Worm (Caenorhabditis elegans): ENCODE measurements around the gene grp-1.

grp-1 gene

DNA sequence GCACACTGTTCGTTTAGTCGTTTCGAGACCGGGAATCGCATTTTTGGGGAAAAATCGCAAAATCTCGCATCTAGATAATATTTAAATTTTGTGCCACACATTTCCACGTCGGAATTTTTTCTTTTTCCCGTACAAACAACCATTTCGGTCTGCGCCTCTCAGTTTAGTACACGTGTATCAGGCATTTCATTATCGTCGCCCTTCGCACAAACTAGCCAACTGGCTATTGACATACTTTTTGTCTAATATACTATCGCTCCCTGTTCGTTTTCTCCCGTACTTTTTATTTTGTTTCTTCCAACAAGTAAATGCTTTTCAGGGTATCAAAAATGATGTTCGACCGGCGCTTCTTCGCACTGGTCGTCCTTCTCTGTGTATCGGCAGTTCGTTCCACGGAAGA, 47.8 kb downstream of the grp-1 start, which contains the start of gene C14B9.2:
TSS of gene C14B9.2 (plus strand) at position 320 of the 400 bp plus-strand sequence.
- no peak for TF ChIP-seq sup-37 (GFP tag; optimal IDR thresholded peaks at IDR 0.05)
- TF ChIP-seq xbp-1 (tag; optimal IDR thresholded peaks at IDR 0.05), result peak; percentile 50

DNA sequence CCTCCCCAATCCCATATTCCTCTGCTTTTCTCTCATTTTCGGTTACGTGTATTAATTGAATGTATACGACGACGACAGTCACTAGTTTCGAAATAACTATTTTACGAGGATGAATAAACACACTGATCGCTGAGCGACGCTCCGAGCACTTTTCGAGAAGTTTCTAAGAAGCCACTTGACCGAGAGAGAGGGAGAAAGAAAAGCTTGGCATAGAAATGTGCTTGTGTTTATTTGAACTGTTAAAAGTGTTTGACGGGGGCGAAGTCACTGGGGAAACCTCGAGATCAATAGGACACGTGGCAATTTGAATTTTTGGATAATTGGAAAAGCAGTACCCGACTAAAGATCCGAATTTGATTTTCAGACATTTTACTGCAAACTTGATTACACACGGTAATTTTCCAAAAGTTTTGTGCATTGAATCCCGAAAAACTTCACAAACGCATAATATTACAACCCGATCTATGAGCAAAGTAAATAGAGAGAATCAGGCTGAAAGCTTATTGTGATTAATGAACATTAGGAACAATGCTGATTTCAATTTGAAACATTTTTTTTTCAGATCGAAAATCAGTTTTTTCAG, 51.1 kb downstream of the grp-1 start:
- TF ChIP-seq alr-1 (tag; optimal IDR thresholded peaks at IDR 0.05; ENCODE audit: borderline replicate concordance) (no peak), sox-4 (tag; optimal IDR thresholded peaks at IDR 0.05) (no peak), ceh-90 (tag; optimal IDR thresholded peaks at IDR 0.05) (no peak), nhr-20 (tag; optimal IDR thresholded peaks at IDR 0.05) (peak; percentile 39), unc-30 (tag; optimal IDR thresholded peaks at IDR 0.05) (no peak), xbp-1 (tag; optimal IDR thresholded peaks at IDR 0.05) (no peak), elt-2 (tag; optimal IDR thresholded peaks at IDR 0.05) (no peak), rnt-1 (tag; optimal IDR thresholded peaks at IDR 0.05) (peak; percentile 3), nhr-77 (tag; optimal IDR thresholded peaks at IDR 0.05) (peak; percentile 37), unc-62 (GFP tag; optimal IDR thresholded peaks at IDR 0.05) (no peak), swsn-7 (tag; optimal IDR thresholded peaks at IDR 0.05) (peak; percentile 15), unc-98 (GFP tag; IDR thresholded peaks at IDR 0.05) (no peak), tbx-2 (tag; optimal IDR thresholded peaks at IDR 0.05) (peak; percentile 42), snpc-4 (tag; optimal IDR thresholded peaks at IDR 0.05) (no peak), nhr-28 (tag; optimal IDR thresholded peaks at IDR 0.05) (no peak), fkh-10 (GFP tag; optimal IDR thresholded peaks at IDR 0.05) (no peak), pag-3 (tag; optimal IDR thresholded peaks at IDR 0.05; ENCODE audit: borderline replicate concordance, insufficient read depth) (no peak), lin-39 (tag; optimal IDR thresholded peaks at IDR 0.05) (no peak), ztf-11 (tag; optimal IDR thresholded peaks at IDR 0.05) (no peak), mep-1 (tag; optimal IDR thresholded peaks at IDR 0.05) (no peak), mef-2 (tag; optimal IDR thresholded peaks at IDR 0.05) (no peak), efl-1 (optimal IDR thresholded peaks at IDR 0.05) (no peak), efl-1 (GFP tag; optimal IDR thresholded peaks at IDR 0.05 in 1 of 2) (peak in 1 of 2 experiments; percentile 88), Y116A8C.19 (tag; optimal IDR thresholded peaks at IDR 0.05; ENCODE audit: borderline replicate concordance) (no peak), jun-1 (tag; optimal IDR thresholded peaks at IDR 0.05) (no peak), mab-9 (GFP tag; IDR thresholded peaks at IDR 0.05) (no peak), lin-35 (GFP tag; optimal IDR thresholded peaks at IDR 0.05) (no peak), aly-2 (tag; optimal IDR thresholded peaks at IDR 0.05) (peak; percentile 23), dsc-1 (tag; optimal IDR thresholded peaks at IDR 0.05) (no peak), skn-1 (tag; optimal IDR thresholded peaks at IDR 0.05) (peak; percentile 16), lir-3 (tag; optimal IDR thresholded peaks at IDR 0.05; ENCODE audit: poor library complexity) (no peak), tlp-1 (tag; optimal IDR thresholded peaks at IDR 0.05) (no peak), nhr-12 (tag; optimal IDR thresholded peaks at IDR 0.05) (no peak), C04F5.9 (tag; optimal IDR thresholded peaks at IDR 0.05) (no peak), nhr-47 (tag; optimal IDR thresholded peaks at IDR 0.05) (no peak), nhr-19 (GFP tag; conservative IDR thresholded peaks at IDR 0.05) (peak; percentile 44), irx-1 (tag; optimal IDR thresholded peaks at IDR 0.05) (no peak), efl-3 (GFP tag; optimal IDR thresholded peaks at IDR 0.05) (no peak), sup-37 (GFP tag; optimal IDR thresholded peaks at IDR 0.05) (peak; percentile 16), nhr-84 (tag; optimal IDR thresholded peaks at IDR 0.05) (no peak), snu-23 (GFP tag; optimal IDR thresholded peaks at IDR 0.05) (no peak), grh-1 (GFP tag; IDR thresholded peaks at IDR 0.05) (no peak), hlh-4 (tag; optimal IDR thresholded peaks at IDR 0.05) (no peak), nhr-71 (tag; optimal IDR thresholded peaks at IDR 0.05) (peak; percentile 49), aha-1 (tag; optimal IDR thresholded peaks at IDR 0.05) (no peak), nhr-237 (tag; optimal IDR thresholded peaks at IDR 0.05) (no peak), nhr-85 (tag) (no peak), egl-27 (tag; optimal IDR thresholded peaks at IDR 0.05) (no peak), C16A3.4 (tag; optimal IDR thresholded peaks at IDR 0.05) (no peak), mdl-1 (tag; optimal IDR thresholded peaks at IDR 0.05) (peak in 1 of 2 experiments; percentile 34), lin-13 (GFP tag; optimal IDR thresholded peaks at IDR 0.05) (no peak)

Data from whole organism, L1 larva.